Worm (Caenorhabditis elegans) whole organism, mixed stage, embryonic: ENCODE results near the gene dylt-2.

ENCODE experiments used
- M03D4.4 ChIP-seq: sonication (generic microtip); optimal IDR thresholded peaks from 2 replicates; lab custom pipeline; 2017; ENCODE audit warnings: mild to moderate bottlenecking, missing genetic modification characterization, missing compliant biosample characterization
- bed-3 ChIP-seq: fragments of 200-800 bp; sonication (Bioruptor generic); optimal IDR thresholded peaks from 3 replicates; lab custom pipeline; 2018; ENCODE audit warnings: mild to moderate bottlenecking, missing genetic modification characterization, moderate library complexity, missing compliant biosample characterization
- blmp-1 ChIP-seq: fragments of 150-350 bp; optimal IDR thresholded peaks from 2 replicates; lab custom pipeline; 2014; ENCODE audit warnings: missing biosample characterization, missing genetic modification characterization
- ceh-39 ChIP-seq: fragments of 150-350 bp; optimal IDR thresholded peaks from 2 replicates; lab custom pipeline; 2014; ENCODE audit warnings: missing biosample characterization, missing genetic modification characterization
- ceh-43 ChIP-seq: fragments of 200-800 bp; sonication (Bioruptor generic); optimal IDR thresholded peaks from 2 replicates; lab custom pipeline; 2018; ENCODE audit warnings: mild to moderate bottlenecking, missing genetic modification characterization, moderate library complexity, missing compliant biosample characterization
- ceh-83 ChIP-seq: fragments of 200-800 bp; sonication (Bioruptor generic); optimal IDR thresholded peaks from 2 replicates; lab custom pipeline; 2018; ENCODE audit warnings: mild to moderate bottlenecking, missing genetic modification characterization, missing compliant biosample characterization
- ces-1 ChIP-seq: fragments of 150-350 bp; optimal IDR thresholded peaks from 2 replicates; lab custom pipeline; 2014; ENCODE audit warnings: missing biosample characterization, missing genetic modification reagents, missing genetic modification characterization
- cnd-1 ChIP-seq: fragments of 200-800 bp; sonication (Bioruptor generic); optimal IDR thresholded peaks from 2 replicates; lab custom pipeline; 2018; ENCODE audit warnings: mild to moderate bottlenecking, missing genetic modification characterization, missing compliant biosample characterization
- drap-1 ChIP-seq: fragments of 200-800 bp; sonication (Bioruptor generic); optimal IDR thresholded peaks from 3 replicates; lab custom pipeline; 2018; ENCODE audit warnings: mild to moderate bottlenecking, missing genetic modification characterization, missing compliant biosample characterization
- elt-1 ChIP-seq: sonication (generic microtip); optimal IDR thresholded peaks from 2 replicates; lab custom pipeline; 2017; ENCODE audit warnings: missing genetic modification characterization, mild to moderate bottlenecking, missing compliant biosample characterization, antibody characterized with exemption, moderate library complexity, borderline replicate concordance; ENCODE audit not compliant: insufficient read depth
- elt-3 ChIP-seq: fragments of 150-350 bp; optimal IDR thresholded peaks from 2 replicates; lab custom pipeline; 2014; ENCODE audit warnings: missing biosample characterization, missing genetic modification characterization
- ham-2 ChIP-seq: fragments of 200-800 bp; sonication (Bioruptor generic); optimal IDR thresholded peaks from 2 replicates; lab custom pipeline; 2018; ENCODE audit warnings: mild to moderate bottlenecking, missing genetic modification characterization, missing compliant biosample characterization
- hlh-1 ChIP-seq: fragments of 150-350 bp; optimal IDR thresholded peaks from 2 replicates; lab custom pipeline; 2014; ENCODE audit warnings: missing biosample characterization, missing genetic modification reagents, missing genetic modification characterization
- lin-13 ChIP-seq: fragments of 150-350 bp; optimal IDR thresholded peaks from 2 replicates; lab custom pipeline; 2014; ENCODE audit warnings: missing biosample characterization, missing genetic modification characterization
- lin-32 ChIP-seq: fragments of 200-800 bp; sonication (Bioruptor generic); optimal IDR thresholded peaks from 2 replicates; lab custom pipeline; 2018; ENCODE audit warnings: mild to moderate bottlenecking, missing genetic modification characterization, missing compliant biosample characterization
- lsy-2 ChIP-seq: fragments of 150-350 bp; optimal IDR thresholded peaks from 2 replicates; lab custom pipeline; 2014; ENCODE audit warnings: missing biosample characterization, missing genetic modification characterization
- mab-5 ChIP-seq: fragments of 150-350 bp; optimal IDR thresholded peaks from 2 replicates; lab custom pipeline; 2014; ENCODE audit warnings: missing biosample characterization, missing genetic modification characterization
- mep-1 ChIP-seq: fragments of 150-350 bp; optimal IDR thresholded peaks from 2 replicates; lab custom pipeline; 2017; ENCODE audit warnings: missing biosample characterization, missing genetic modification reagents, missing genetic modification characterization, inconsistent platforms
- mls-2 ChIP-seq: sonication (generic microtip); optimal IDR thresholded peaks from 2 replicates; lab custom pipeline; 2016; ENCODE audit warnings: mild to moderate bottlenecking, missing genetic modification characterization, moderate library complexity, missing compliant biosample characterization
- nhr-12 ChIP-seq: fragments of 150-350 bp; optimal IDR thresholded peaks from 2 replicates; lab custom pipeline; 2014; ENCODE audit warnings: missing biosample characterization, missing genetic modification characterization
- nhr-2 ChIP-seq: fragments of 150-350 bp; optimal IDR thresholded peaks from 2 replicates; lab custom pipeline; 2014; ENCODE audit warnings: missing biosample characterization, missing genetic modification characterization
- nhr-237 ChIP-seq: fragments of 150-350 bp; optimal IDR thresholded peaks from 2 replicates; lab custom pipeline; 2014; ENCODE audit warnings: missing biosample characterization, missing genetic modification characterization
- nhr-76 ChIP-seq: sonication (generic microtip); optimal IDR thresholded peaks from 2 replicates; lab custom pipeline; 2017; ENCODE audit warnings: missing biosample characterization, missing genetic modification characterization
- pha-4 ChIP-seq: fragments of 150-350 bp; optimal IDR thresholded peaks from 2 replicates; lab custom pipeline; 2018; ENCODE audit warnings: missing biosample characterization, missing genetic modification reagents, missing genetic modification characterization
- sem-2 ChIP-seq: fragments of 200-800 bp; sonication (Bioruptor generic); optimal IDR thresholded peaks from 2 replicates; lab custom pipeline; 2018; ENCODE audit warnings: mild to moderate bottlenecking, missing genetic modification characterization, missing compliant biosample characterization
- snpc-4 ChIP-seq: fragments of 150-350 bp; optimal IDR thresholded peaks from 2 replicates; lab custom pipeline; 2014; ENCODE audit warnings: missing biosample characterization, missing genetic modification characterization
- sptf-1 ChIP-seq: sonication (generic microtip); optimal IDR thresholded peaks from 2 replicates; lab custom pipeline; 2017; ENCODE audit warnings: mild to moderate bottlenecking, missing genetic modification characterization, moderate library complexity, missing compliant biosample characterization
- tbx-8 ChIP-seq: fragments of 200-800 bp; sonication (Bioruptor generic); optimal IDR thresholded peaks from 2 replicates; lab custom pipeline; 2018; ENCODE audit warnings: mild to moderate bottlenecking, missing genetic modification characterization, moderate library complexity, missing compliant biosample characterization
- unc-120 ChIP-seq: sonication (generic microtip); optimal IDR thresholded peaks from 2 replicates; lab custom pipeline; 2017; ENCODE audit warnings: missing genetic modification characterization, missing compliant biosample characterization; ENCODE audit not compliant: poor library complexity, severe bottlenecking
- unc-39 ChIP-seq: fragments of 150-350 bp; optimal IDR thresholded peaks from 2 replicates; lab custom pipeline; 2014; ENCODE audit warnings: missing biosample characterization, missing genetic modification characterization
- unc-62 ChIP-seq: fragments of 150-350 bp; optimal IDR thresholded peaks from 2 replicates; lab custom pipeline; 2014; ENCODE audit warnings: missing biosample characterization, missing genetic modification reagents, missing genetic modification characterization
- zip-8 ChIP-seq: fragments of 150-350 bp; optimal IDR thresholded peaks from 2 replicates; lab custom pipeline; 2014; ENCODE audit warnings: missing biosample characterization, missing genetic modification characterization
- ztf-11 ChIP-seq: fragments of 150-350 bp; optimal IDR thresholded peaks from 2 replicates; lab custom pipeline; 2014; ENCODE audit warnings: missing biosample characterization, missing genetic modification characterization

The dylt-2 gene

ce11 chrX:8919323-8919722 lies 20.6 kb downstream of the dylt-2 start, which contains the start of gene nlp-14:
Gene nlp-14, minus strand, starts transcription at chrX:8919423.
- no peak for TF ChIP-seq mab-5
- TF ChIP-seq ceh-43 (GFP tag; lab: Kevin White, UChicago) = no peak
- TF ChIP-seq M03D4.4 = no peak
- TF ChIP-seq elt-1 (tag; lab: Kevin White, UChicago) = no peak
- no peak for TF ChIP-seq mep-1
- TF ChIP-seq nhr-76 = no peak

ce11 chrX:8918792-8919191 lies 21.2 kb downstream of the dylt-2 start:
- TF ChIP-seq ces-1 = peak; percentile 98
- no peak for TF ChIP-seq tbx-8 (GFP tag; lab: Kevin White, UChicago)
- no peak for TF ChIP-seq ceh-83 (GFP tag; lab: Kevin White, UChicago)

ce11 chrX:8917730-8918129 lies 22.2 kb downstream of the dylt-2 start:
- no peak for TF ChIP-seq nhr-12 (tag; lab: Kevin White, UChicago)
- no peak for TF ChIP-seq ceh-83 (GFP tag; lab: Kevin White, UChicago)
- TF ChIP-seq ham-2 = no peak
- no peak for TF ChIP-seq mab-5
- no peak for TF ChIP-seq nhr-237 (tag; lab: Kevin White, UChicago)
- TF ChIP-seq mep-1 = no peak
- no peak for TF ChIP-seq lsy-2 (tag; lab: Kevin White, UChicago)
- no peak for TF ChIP-seq elt-3 (tag; lab: Kevin White, UChicago)
- TF ChIP-seq ceh-43 (GFP tag; lab: Kevin White, UChicago) = no peak
- TF ChIP-seq ces-1 = no peak
- no peak for TF ChIP-seq mls-2
- TF ChIP-seq unc-62 (GFP tag; lab: Kevin White, UChicago) = no peak
- no peak for TF ChIP-seq lin-32 (GFP tag; lab: Kevin White, UChicago)
- TF ChIP-seq, all 35 proteins: peak for 0

- TF ChIP-seq ztf-11 (no peak), unc-39 (tag; lab: Kevin White, UChicago) (no peak), mab-5 (no peak), lin-32 (GFP tag; lab: Kevin White, UChicago) (no peak), mls-2 (peak; percentile 40), snpc-4 (tag; lab: Kevin White, UChicago) (no peak), ces-1 (peak; percentile 71), unc-62 (GFP tag; lab: Kevin White, UChicago) (no peak), lin-13 (peak; percentile 75), lsy-2 (tag; lab: Kevin White, UChicago) (no peak), nhr-2 (tag; lab: Kevin White, UChicago) (no peak), drap-1 (GFP tag; lab: Kevin White, UChicago) (peak; percentile 35), unc-120 (tag; lab: Kevin White, UChicago) (no peak), ceh-39 (peak; percentile 85), ceh-43 (GFP tag; lab: Kevin White, UChicago) (no peak), hlh-1 (tag; lab: Kevin White, UChicago) (peak; percentile 36), bed-3 (GFP tag; lab: Kevin White, UChicago) (no peak), blmp-1 (tag; lab: Kevin White, UChicago) (no peak), tbx-8 (GFP tag; lab: Kevin White, UChicago) (no peak), sptf-1 (no peak), cnd-1 (tag; lab: Kevin White, UChicago) (peak; percentile 35), nhr-76 (no peak), elt-3 (tag; lab: Kevin White, UChicago) (no peak), nhr-12 (tag; lab: Kevin White, UChicago) (no peak), sem-2 (GFP tag; lab: Kevin White, UChicago) (no peak), zip-8 (tag; lab: Kevin White, UChicago) (no peak), mep-1 (peak; percentile 33), ham-2 (no peak), nhr-237 (tag; lab: Kevin White, UChicago) (no peak), pha-4 (tag; lab: Kevin White, UChicago) (peak; percentile 28)
Measured at ce11 chrX:8911077-8911476, 28.9 kb downstream of the dylt-2 start, which contains the start of gene cyn-8. Gene cyn-8, plus strand, starts transcription at chrX:8911293.

ce11 chrX:8905089-8905488 lies 34.9 kb downstream of the dylt-2 start, which contains the start of gene ensh-1:
Gene ensh-1, plus strand, starts transcription at chrX:8905389.
- no peak for TF ChIP-seq mls-2
- no peak for TF ChIP-seq elt-1 (tag; lab: Kevin White, UChicago)
- TF ChIP-seq blmp-1 (tag; lab: Kevin White, UChicago) = no peak
- no peak for TF ChIP-seq lin-13
- no peak for TF ChIP-seq ham-2
- no peak for TF ChIP-seq nhr-237 (tag; lab: Kevin White, UChicago)
- TF ChIP-seq ceh-43 (GFP tag; lab: Kevin White, UChicago) = no peak
- no peak for TF ChIP-seq ceh-83 (GFP tag; lab: Kevin White, UChicago)
- TF ChIP-seq nhr-76 = no peak
- no peak for TF ChIP-seq cnd-1 (tag; lab: Kevin White, UChicago)
- no peak for TF ChIP-seq unc-120 (tag; lab: Kevin White, UChicago)
- no peak for TF ChIP-seq drap-1 (GFP tag; lab: Kevin White, UChicago)
- TF ChIP-seq sptf-1 = no peak
- no peak for TF ChIP-seq unc-39 (tag; lab: Kevin White, UChicago)
- TF ChIP-seq lsy-2 (tag; lab: Kevin White, UChicago) = no peak
- TF ChIP-seq ceh-39 = no peak
